Worm (Caenorhabditis elegans) whole organism, L1 larva: ENCODE results near the gene srw-94.
A peak's percentile ranks its signal among the peaks of the same experiment; 100 is the strongest.

Experiments used
- C16A3.4 ChIP-seq: fragments of 150-350 bp; optimal IDR thresholded peaks from 2 replicates; lab custom pipeline; 2014; ENCODE audit warnings: missing biosample characterization, missing genetic modification characterization
- ceh-8 ChIP-seq: fragments of 200-800 bp; sonication (Bioruptor generic); optimal IDR thresholded peaks from 2 replicates; lab custom pipeline; 2018; ENCODE audit warnings: mild to moderate bottlenecking, missing genetic modification characterization, moderate library complexity, missing compliant biosample characterization
- ceh-82 ChIP-seq, 3 experiments: fragments of 150-350 bp in 1 of 3; sonication (generic microtip) in 2 of 3; optimal IDR thresholded peaks; 2 replicates each; lab custom pipeline; 2014 to 2017; ENCODE audit warnings: missing biosample characterization in 3 of 3, missing genetic modification characterization in 3 of 3
- ceh-88 ChIP-seq: fragments of 200-800 bp; sonication (Bioruptor generic); IDR thresholded peaks from 2 replicates; pipeline ENCODE4 v1.3.6; 2022; ENCODE audit warnings: missing genetic modification characterization, missing compliant biosample characterization
- dsc-1 ChIP-seq: sonication (generic microtip); optimal IDR thresholded peaks from 2 replicates; lab custom pipeline; 2016; ENCODE audit warnings: mild to moderate bottlenecking, missing genetic modification characterization, missing compliant biosample characterization
- egl-13 ChIP-seq: sonication (generic microtip); optimal IDR thresholded peaks from 2 replicates; lab custom pipeline; 2016; ENCODE audit warnings: missing genotype, missing genetic modification reagents, missing genetic modification characterization, missing compliant biosample characterization
- elt-3 ChIP-seq, 6 experiments: fragments of 150-350 bp in 1 of 6; sonication (generic microtip); optimal IDR thresholded peaks; 2 replicates each; lab custom pipeline; 2017 to 2018; ENCODE audit warnings: missing biosample characterization in 6 of 6, missing genetic modification characterization in 6 of 6, inconsistent platforms in 1 of 6
- ets-5 ChIP-seq: fragments of 200-800 bp; sonication (Bioruptor generic); IDR thresholded peaks from 2 replicates; pipeline ENCODE4 v1.3.6; 2022; ENCODE audit warnings: missing genetic modification characterization, missing compliant biosample characterization
- fkh-4 ChIP-seq: sonication (generic microtip); optimal IDR thresholded peaks from 2 replicates; lab custom pipeline; 2016; ENCODE audit warnings: missing compliant biosample characterization, missing genetic modification characterization, borderline replicate concordance
- grh-1 ChIP-seq: fragments of 200-800 bp; sonication (Bioruptor generic); IDR thresholded peaks from 2 replicates; pipeline ENCODE4 v1.3.6; 2022; ENCODE audit warnings: missing genetic modification reagents, missing genetic modification characterization, missing compliant biosample characterization
- hpl-2 ChIP-seq: fragments of 150-350 bp; optimal IDR thresholded peaks from 2 replicates; lab custom pipeline; 2014; ENCODE audit warnings: missing biosample characterization, missing genetic modification reagents, missing genetic modification characterization
- irx-1 ChIP-seq: sonication (generic microtip); optimal IDR thresholded peaks from 2 replicates; lab custom pipeline; 2016; ENCODE audit warnings: missing genetic modification characterization, missing compliant biosample characterization
- isw-1 ChIP-seq: fragments of 200-800 bp; sonication (Bioruptor generic); IDR thresholded peaks from 2 replicates; pipeline ENCODE4 v1.3.6; 2022; ENCODE audit warnings: missing genetic modification characterization, missing compliant biosample characterization
- lin-13 ChIP-seq: fragments of 150-350 bp; optimal IDR thresholded peaks from 2 replicates; lab custom pipeline; 2014; ENCODE audit warnings: missing biosample characterization, missing genetic modification reagents, missing genetic modification characterization
- lin-35 ChIP-seq, 2 experiments: fragments of 150-350 bp; optimal IDR thresholded peaks; 2 replicates each; lab custom pipeline; 2014; ENCODE audit warnings: missing biosample characterization in 2 of 2, missing genetic modification characterization in 2 of 2, missing genetic modification reagents in 2 of 2
- mdl-1 ChIP-seq, 2 experiments: fragments of 150-350 bp; optimal IDR thresholded peaks; 2 replicates each; lab custom pipeline; 2014 to 2017; ENCODE audit warnings: missing biosample characterization in 2 of 2, missing genetic modification characterization in 2 of 2, inconsistent platforms in 1 of 2
- mep-1 ChIP-seq: fragments of 150-350 bp; optimal IDR thresholded peaks from 2 replicates; lab custom pipeline; 2014; ENCODE audit warnings: missing biosample characterization, missing genetic modification characterization
- nhr-237 ChIP-seq: fragments of 150-350 bp; optimal IDR thresholded peaks from 2 replicates; lab custom pipeline; 2014; ENCODE audit warnings: missing biosample characterization, missing genetic modification characterization
- nhr-28 ChIP-seq: fragments of 150-350 bp; optimal IDR thresholded peaks from 2 replicates; lab custom pipeline; 2014; ENCODE audit warnings: missing biosample characterization, missing genetic modification characterization
- nhr-71 ChIP-seq: sonication (generic microtip); optimal IDR thresholded peaks from 2 replicates; lab custom pipeline; 2016; ENCODE audit warnings: mild to moderate bottlenecking, missing genetic modification characterization, moderate library complexity, missing compliant biosample characterization
- nhr-76 ChIP-seq: sonication (generic microtip); optimal IDR thresholded peaks from 2 replicates; lab custom pipeline; 2017; ENCODE audit warnings: missing biosample characterization, missing genetic modification characterization
- nhr-85 ChIP-seq: sonication (generic microtip); peaks from one replicate; lab custom pipeline; 2016; ENCODE audit warnings: missing genetic modification characterization, inconsistent platforms, missing compliant biosample characterization
- nhr-90 ChIP-seq: sonication (generic microtip); optimal IDR thresholded peaks from 2 replicates; lab custom pipeline; 2016; ENCODE audit warnings: mild to moderate bottlenecking, missing genetic modification characterization, missing compliant biosample characterization; ENCODE audit not compliant: poor library complexity
- pax-3 ChIP-seq: fragments of 200-800 bp; sonication (Bioruptor generic); optimal IDR thresholded peaks from 2 replicates; lab custom pipeline; 2018; ENCODE audit warnings: mild to moderate bottlenecking, missing genetic modification characterization, moderate library complexity, missing compliant biosample characterization
- pqm-1 ChIP-seq: sonication (generic microtip); optimal IDR thresholded peaks from 3 replicates; lab custom pipeline; 2017; ENCODE audit warnings: missing biosample characterization, missing genetic modification characterization
- snu-23 ChIP-seq: sonication (generic microtip); optimal IDR thresholded peaks from 2 replicates; lab custom pipeline; 2016; ENCODE audit warnings: missing genetic modification characterization, missing compliant biosample characterization
- sox-4 ChIP-seq: sonication (generic microtip); optimal IDR thresholded peaks from 2 replicates; lab custom pipeline; 2016; ENCODE audit warnings: missing genetic modification characterization, missing compliant biosample characterization
- sup-37 ChIP-seq: fragments of 200-800 bp; sonication (Bioruptor generic); optimal IDR thresholded peaks from 2 replicates; lab custom pipeline; 2018; ENCODE audit warnings: mild to moderate bottlenecking, missing genetic modification characterization, missing compliant biosample characterization
- unc-30 ChIP-seq: sonication (generic microtip); optimal IDR thresholded peaks from 2 replicates; lab custom pipeline; 2017; ENCODE audit warnings: missing biosample characterization, missing genetic modification characterization
- unc-62 ChIP-seq: fragments of 150-350 bp; optimal IDR thresholded peaks from 2 replicates; lab custom pipeline; 2014; ENCODE audit warnings: missing biosample characterization, missing genetic modification reagents, missing genetic modification characterization
- zag-1 ChIP-seq: fragments of 150-350 bp; optimal IDR thresholded peaks from 2 replicates; lab custom pipeline; 2014; ENCODE audit warnings: missing biosample characterization, missing genetic modification characterization
- ztf-11 ChIP-seq, 2 experiments: sonication (generic microtip); optimal IDR thresholded peaks; 2 replicates each; lab custom pipeline; 2016 to 2017; ENCODE audit warnings: missing genetic modification characterization in 2 of 2, missing biosample characterization in 1 of 2, missing compliant biosample characterization in 1 of 2

The srw-94 gene

DNA sequence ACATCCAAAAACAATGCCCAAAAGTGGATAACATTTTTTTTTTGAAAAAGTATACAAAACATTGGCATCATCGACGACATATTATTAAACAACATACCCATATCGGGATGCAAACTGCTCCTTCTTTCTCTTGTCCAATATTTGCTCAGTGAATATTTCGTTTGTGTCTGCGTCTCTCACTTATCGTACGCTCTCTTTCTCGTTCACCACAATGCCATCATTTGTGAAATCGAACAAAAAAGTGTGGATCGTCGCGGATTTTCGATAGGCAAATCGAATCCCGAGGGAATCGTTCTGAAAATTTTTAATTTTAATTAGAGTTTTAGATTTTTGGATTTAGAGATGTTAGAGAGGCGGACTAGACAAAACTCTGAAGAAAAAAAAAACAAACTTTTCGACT, 32.5 kb downstream of the srw-94 start, which contains the start of gene tat-2:
tat-2 (minus strand) TSS at position 101 of the 400 bp plus-strand sequence.
- no peak for TF ChIP-seq ets-5 (GFP tag; lab: Robert Waterston, UW)
- no peak for TF ChIP-seq pqm-1 (tag; lab: Kevin White, UChicago)
- TF ChIP-seq lin-13 (GFP tag; lab: Kevin White, UChicago) = no peak
- no peak for TF ChIP-seq nhr-71 (tag; lab: Kevin White, UChicago)
- TF ChIP-seq nhr-76 = no peak
- no peak for TF ChIP-seq lin-35 (GFP tag; optimal IDR thresholded peaks at IDR 0.05; lab: Kevin White, UChicago)
- TF ChIP-seq irx-1 (tag; lab: Kevin White, UChicago) = no peak

DNA sequence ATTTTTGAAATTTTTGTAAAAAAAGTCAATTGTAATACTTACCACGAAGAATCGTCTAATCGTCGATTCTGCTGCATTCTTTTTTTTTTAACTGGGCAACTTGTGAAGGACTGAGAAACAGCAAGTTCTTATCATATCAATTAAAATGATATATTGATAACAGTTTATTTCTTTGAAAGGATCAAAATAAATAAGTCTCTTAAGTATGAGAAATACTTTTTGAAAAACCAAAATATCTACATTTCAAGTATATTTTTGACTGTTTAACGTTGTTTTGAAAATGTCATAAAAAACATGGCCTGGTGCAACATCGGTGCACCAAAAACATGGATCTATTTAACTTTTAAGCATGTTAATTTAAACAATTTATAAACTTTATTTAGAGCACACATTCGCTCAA, 41.9 kb downstream of the srw-94 start, which contains the start of gene Y17G9A.2:
Y17G9A.2 (minus strand) TSS at position 101 of the 400 bp plus-strand sequence.
- TF ChIP-seq elt-3 (tag; optimal IDR thresholded peaks at IDR 0.05; lab: Kevin White, UChicago) (peak in 1 of 6 experiments; percentile 21), pqm-1 (tag; lab: Kevin White, UChicago) (no peak)

- TF ChIP-seq nhr-90 (tag; lab: Kevin White, UChicago) (no peak), mep-1 (tag; lab: Kevin White, UChicago) (no peak), unc-62 (GFP tag; lab: Kevin White, UChicago) (no peak), snu-23 (GFP tag; lab: Kevin White, UChicago) (no peak), egl-13 (no peak), nhr-28 (no peak), nhr-76 (no peak), nhr-237 (tag; lab: Kevin White, UChicago) (no peak), C16A3.4 (tag; lab: Kevin White, UChicago) (no peak), dsc-1 (tag; lab: Kevin White, UChicago) (no peak), pax-3 (no peak), ceh-82 (tag; optimal IDR thresholded peaks at IDR 0.05; lab: Kevin White, UChicago) (no peak), sup-37 (no peak), sox-4 (no peak), isw-1 (no peak), ztf-11 (tag; optimal IDR thresholded peaks at IDR 0.05; lab: Kevin White, UChicago) (no peak), fkh-4 (tag; lab: Kevin White, UChicago) (no peak), grh-1 (no peak)
Observed at ce11 chrIV:4858573-4858972, 44.3 kb downstream of the srw-94 start, which contains the start of gene Y17G9A.3. Gene Y17G9A.3 (minus strand): TSS chrIV:4858673.

DNA sequence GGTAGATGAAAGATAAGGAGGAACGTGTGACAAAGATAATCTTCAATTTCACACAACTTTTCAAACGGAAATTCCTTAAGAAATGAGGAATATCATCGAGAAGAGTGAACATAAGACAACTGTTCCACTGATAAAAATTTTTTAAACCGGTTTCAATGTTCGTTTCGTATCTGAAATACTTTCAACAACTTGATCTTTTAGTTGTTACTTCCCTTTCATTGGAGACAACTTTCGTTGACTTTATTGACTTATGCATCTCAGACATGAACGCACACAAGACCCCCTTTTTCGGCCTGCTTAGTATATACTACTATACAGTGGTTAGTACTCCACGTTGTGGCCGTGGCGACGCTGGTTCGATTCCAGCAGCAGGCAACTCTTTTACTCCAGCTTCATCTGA, 47.2 kb downstream of the srw-94 start, which contains the start of the genes Y17G9A.4 and str-173:
Y17G9A.4 (minus strand) TSS at position 101 of the 400 bp plus-strand sequence.
str-173 (plus strand) TSS at position 325 of the 400 bp plus-strand sequence.
- TF ChIP-seq ceh-8 (GFP tag; lab: Kevin White, UChicago) (no peak), zag-1 (tag; lab: Kevin White, UChicago) (no peak), ceh-88 (GFP tag; lab: Robert Waterston, UW) (no peak), unc-30 (tag; lab: Kevin White, UChicago) (no peak), lin-13 (GFP tag; lab: Kevin White, UChicago) (no peak)
- TF ChIP-seq, all 84 proteins: peak for 0

- TF ChIP-seq nhr-76 = no peak
Observed at ce11 chrIV:4864524-4864923, 50.2 kb downstream of the srw-94 start.

- TF ChIP-seq nhr-85 (tag; lab: Kevin White, UChicago) (no peak), mdl-1 (tag; optimal IDR thresholded peaks at IDR 0.05; lab: Kevin White, UChicago) (no peak), hpl-2 (GFP tag; lab: Kevin White, UChicago) (no peak), nhr-76 (no peak), pax-3 (no peak)
Observed at ce11 chrIV:4866599-4866998, 52.3 kb downstream of the srw-94 start.
